Worm (Caenorhabditis elegans) whole organism, L1 larva: ENCODE measurements around the gene F53E10.5.

ENCODE experiments used
- C34B4.2 ChIP-seq: sonication (generic microtip); optimal IDR thresholded peaks from 2 replicates; lab custom pipeline; 2017; ENCODE audit warnings: mild to moderate bottlenecking, missing genetic modification characterization, missing compliant biosample characterization
- F16B12.6 ChIP-seq: fragments of 150-350 bp; optimal IDR thresholded peaks from 2 replicates; lab custom pipeline; 2014; ENCODE audit warnings: missing biosample characterization, missing genetic modification characterization
- aha-1 ChIP-seq: fragments of 150-350 bp; optimal IDR thresholded peaks from 2 replicates; lab custom pipeline; 2014; ENCODE audit warnings: missing biosample characterization, missing genetic modification characterization
- alr-1 ChIP-seq: fragments of 200-800 bp; sonication (Bioruptor generic); optimal IDR thresholded peaks from 2 replicates; lab custom pipeline; 2018; ENCODE audit warnings: borderline replicate concordance, mild to moderate bottlenecking, missing genetic modification characterization, missing compliant biosample characterization
- ama-1 ChIP-seq: fragments of 150-350 bp; optimal IDR thresholded peaks from 2 replicates; lab custom pipeline; 2014
- blmp-1 ChIP-seq: fragments of 150-350 bp; optimal IDR thresholded peaks from 2 replicates; lab custom pipeline; 2014; ENCODE audit warnings: missing biosample characterization, missing genetic modification characterization
- ceh-8 ChIP-seq: fragments of 200-800 bp; sonication (Bioruptor generic); optimal IDR thresholded peaks from 2 replicates; lab custom pipeline; 2018; ENCODE audit warnings: mild to moderate bottlenecking, missing genetic modification characterization, moderate library complexity, missing compliant biosample characterization
- dsc-1 ChIP-seq: sonication (generic microtip); optimal IDR thresholded peaks from 2 replicates; lab custom pipeline; 2016; ENCODE audit warnings: mild to moderate bottlenecking, missing genetic modification characterization, missing compliant biosample characterization
- efl-3 ChIP-seq: fragments of 200-800 bp; sonication (Bioruptor generic); optimal IDR thresholded peaks from 2 replicates; lab custom pipeline; 2018; ENCODE audit warnings: mild to moderate bottlenecking, missing genetic modification characterization, missing compliant biosample characterization
- egl-13 ChIP-seq: sonication (generic microtip); optimal IDR thresholded peaks from 2 replicates; lab custom pipeline; 2016; ENCODE audit warnings: missing genotype, missing genetic modification reagents, missing genetic modification characterization, missing compliant biosample characterization
- egl-27 ChIP-seq, 2 experiments: fragments of 150-350 bp in 1 of 2; sonication (generic microtip); optimal IDR thresholded peaks; 3 replicates each; lab custom pipeline; 2017 to 2018; ENCODE audit warnings: missing biosample characterization in 2 of 2, missing genetic modification characterization in 2 of 2, missing genetic modification reagents in 2 of 2
- fkh-10 ChIP-seq: sonication (generic microtip); optimal IDR thresholded peaks from 2 replicates; lab custom pipeline; 2017; ENCODE audit warnings: missing biosample characterization, missing genetic modification reagents, missing genetic modification characterization
- fkh-8 ChIP-seq: sonication (generic microtip); optimal IDR thresholded peaks from 2 replicates; lab custom pipeline; 2016; ENCODE audit warnings: mild to moderate bottlenecking, missing genetic modification characterization, missing compliant biosample characterization
- hlh-17 ChIP-seq: fragments of 200-800 bp; sonication (Bioruptor generic); optimal IDR thresholded peaks from 2 replicates; lab custom pipeline; 2018; ENCODE audit warnings: missing genetic modification characterization, mild to moderate bottlenecking, missing compliant biosample characterization, moderate library complexity, borderline replicate concordance
- jun-1 ChIP-seq: fragments of 150-350 bp; optimal IDR thresholded peaks from 2 replicates; lab custom pipeline; 2014; ENCODE audit warnings: missing biosample characterization, missing genetic modification reagents, missing genetic modification characterization
- lin-14 ChIP-seq: fragments of 200-800 bp; sonication (Bioruptor generic); optimal IDR thresholded peaks from 2 replicates; lab custom pipeline; 2018; ENCODE audit warnings: mild to moderate bottlenecking, missing genetic modification characterization, moderate library complexity, missing compliant biosample characterization
- lin-39 ChIP-seq: fragments of 150-350 bp; optimal IDR thresholded peaks from 2 replicates; lab custom pipeline; 2014; ENCODE audit warnings: missing biosample characterization, missing genetic modification reagents, missing genetic modification characterization
- lir-3 ChIP-seq: sonication (generic microtip); optimal IDR thresholded peaks from 2 replicates; lab custom pipeline; 2016; ENCODE audit warnings: mild to moderate bottlenecking, missing genetic modification characterization, moderate library complexity, missing compliant biosample characterization; ENCODE audit not compliant: poor library complexity
- lsy-2 ChIP-seq, 2 experiments: fragments of 150-350 bp; optimal IDR thresholded peaks; 2 replicates each; lab custom pipeline; 2014; ENCODE audit warnings: missing biosample characterization in 2 of 2, missing genetic modification characterization in 2 of 2
- mdl-1 ChIP-seq, 2 experiments: fragments of 150-350 bp; optimal IDR thresholded peaks; 2 replicates each; lab custom pipeline; 2014 to 2017; ENCODE audit warnings: missing biosample characterization in 2 of 2, missing genetic modification characterization in 2 of 2, inconsistent platforms in 1 of 2
- nhr-28 ChIP-seq: fragments of 150-350 bp; optimal IDR thresholded peaks from 2 replicates; lab custom pipeline; 2014; ENCODE audit warnings: missing biosample characterization, missing genetic modification characterization
- nhr-47 ChIP-seq: sonication (generic microtip); optimal IDR thresholded peaks from 2 replicates; lab custom pipeline; 2016; ENCODE audit warnings: mild to moderate bottlenecking, missing genetic modification characterization, moderate library complexity, missing compliant biosample characterization
- nhr-76 ChIP-seq: sonication (generic microtip); optimal IDR thresholded peaks from 2 replicates; lab custom pipeline; 2017; ENCODE audit warnings: missing biosample characterization, missing genetic modification characterization
- nhr-77 ChIP-seq: fragments of 150-350 bp; optimal IDR thresholded peaks from 2 replicates; lab custom pipeline; 2014; ENCODE audit warnings: missing biosample characterization, missing genetic modification characterization
- nhr-84 ChIP-seq: sonication (generic microtip); optimal IDR thresholded peaks from 2 replicates; lab custom pipeline; 2017; ENCODE audit warnings: missing biosample characterization, missing genetic modification characterization
- pax-3 ChIP-seq: fragments of 200-800 bp; sonication (Bioruptor generic); optimal IDR thresholded peaks from 2 replicates; lab custom pipeline; 2018; ENCODE audit warnings: mild to moderate bottlenecking, missing genetic modification characterization, moderate library complexity, missing compliant biosample characterization
- rnt-1 ChIP-seq: sonication (generic microtip); optimal IDR thresholded peaks from 2 replicates; lab custom pipeline; 2016; ENCODE audit warnings: mild to moderate bottlenecking, missing genetic modification characterization, moderate library complexity, missing compliant biosample characterization
- snpc-4 ChIP-seq: fragments of 150-350 bp; optimal IDR thresholded peaks from 2 replicates; lab custom pipeline; 2014; ENCODE audit warnings: missing biosample characterization, missing genetic modification characterization
- sox-4 ChIP-seq: sonication (generic microtip); optimal IDR thresholded peaks from 2 replicates; lab custom pipeline; 2016; ENCODE audit warnings: missing genetic modification characterization, missing compliant biosample characterization
- swsn-7 ChIP-seq: sonication (generic microtip); optimal IDR thresholded peaks from 2 replicates; lab custom pipeline; 2016; ENCODE audit warnings: missing genetic modification characterization, missing compliant biosample characterization
- unc-62 ChIP-seq: fragments of 150-350 bp; optimal IDR thresholded peaks from 2 replicates; lab custom pipeline; 2014; ENCODE audit warnings: missing biosample characterization, missing genetic modification reagents, missing genetic modification characterization
- vab-15 ChIP-seq: sonication (generic microtip); optimal IDR thresholded peaks from 2 replicates; lab custom pipeline; 2017; ENCODE audit warnings: missing genotype, mild to moderate bottlenecking, missing genetic modification characterization, missing compliant biosample characterization
- xbp-1 ChIP-seq: sonication (generic microtip); optimal IDR thresholded peaks from 2 replicates; lab custom pipeline; 2016; ENCODE audit warnings: missing genetic modification characterization, missing compliant biosample characterization
- zag-1 ChIP-seq: fragments of 150-350 bp; optimal IDR thresholded peaks from 2 replicates; lab custom pipeline; 2014; ENCODE audit warnings: missing biosample characterization, missing genetic modification characterization
- ztf-4 ChIP-seq: fragments of 150-350 bp; optimal IDR thresholded peaks from 2 replicates; lab custom pipeline; 2014; ENCODE audit warnings: missing biosample characterization, missing genetic modification characterization

Gene F53E10.5

ce11 chrV:2577603-2578002 is 21.1 kb downstream of the F53E10.5 start, which contains the start of gene srt-4:
Gene srt-4 (plus strand): TSS chrV:2577903.
- TF ChIP-seq fkh-10 (GFP tag; lab: Kevin White, UChicago): no peak
- no peak for TF ChIP-seq mdl-1 (tag; optimal IDR thresholded peaks at IDR 0.05; lab: Kevin White, UChicago)
- TF ChIP-seq pax-3 (tag; lab: Kevin White, UChicago): no peak
- TF ChIP-seq sox-4 (tag; lab: Kevin White, UChicago): no peak
- TF ChIP-seq lin-14 (GFP tag; lab: Kevin White, UChicago): no peak

ce11 chrV:2575716-2576115 is 23.0 kb downstream of the F53E10.5 start:
- no peak for TF ChIP-seq snpc-4 (tag; lab: Kevin White, UChicago)
- no peak for TF ChIP-seq nhr-76 (tag; lab: Kevin White, UChicago)
- TF ChIP-seq aha-1 (tag; lab: Kevin White, UChicago): no peak
- TF ChIP-seq F16B12.6 (tag; lab: Kevin White, UChicago): no peak
- TF ChIP-seq egl-27 (tag; optimal IDR thresholded peaks at IDR 0.05; lab: Kevin White, UChicago): no peak
- TF ChIP-seq xbp-1 (tag; lab: Kevin White, UChicago): no peak
- no peak for TF ChIP-seq lsy-2 (tag; optimal IDR thresholded peaks at IDR 0.05; lab: Kevin White, UChicago)
- TF ChIP-seq fkh-8 (tag; lab: Kevin White, UChicago): no peak
- TF ChIP-seq ztf-4 (tag; lab: Kevin White, UChicago): no peak
- no peak for TF ChIP-seq jun-1 (tag; lab: Kevin White, UChicago)
- TF ChIP-seq zag-1: no peak
- TF ChIP-seq, all 84 proteins: peak for 0

- TF ChIP-seq dsc-1 (tag; lab: Kevin White, UChicago) (no peak), alr-1 (no peak)
Measured at ce11 chrV:2573881-2574280, 24.8 kb downstream of the F53E10.5 start, which contains the start of gene nhr-290. Gene nhr-290 (plus strand): TSS chrV:2574181.

- TF ChIP-seq swsn-7 (no peak), fkh-8 (tag; lab: Kevin White, UChicago) (no peak), fkh-10 (GFP tag; lab: Kevin White, UChicago) (no peak), lin-39 (tag; lab: Kevin White, UChicago) (no peak), nhr-76 (tag; lab: Kevin White, UChicago) (no peak), nhr-28 (tag; lab: Kevin White, UChicago) (no peak)
Measured at ce11 chrV:2573108-2573507, 25.6 kb downstream of the F53E10.5 start, which contains the start of gene srj-20. Gene srj-20 (minus strand): TSS chrV:2573208.

ce11 chrV:2570643-2571042 is 28.1 kb downstream of the F53E10.5 start, which contains the start of gene srj-19:
Gene srj-19 (minus strand): TSS chrV:2570743.
- no peak for TF ChIP-seq nhr-77 (tag; lab: Kevin White, UChicago)
- TF ChIP-seq hlh-17 (GFP tag; lab: Kevin White, UChicago): no peak
- TF ChIP-seq rnt-1: no peak
- TF ChIP-seq egl-13 (tag; lab: Kevin White, UChicago): no peak
- no peak for TF ChIP-seq lir-3 (tag; lab: Kevin White, UChicago)
- no peak for TF ChIP-seq ama-1 (lab: Kevin White, UChicago)
- no peak for TF ChIP-seq C34B4.2

- TF ChIP-seq vab-15 (tag; lab: Kevin White, UChicago): no peak
- no peak for TF ChIP-seq C34B4.2
- no peak for TF ChIP-seq ztf-4 (tag; lab: Kevin White, UChicago)
- TF ChIP-seq efl-3: no peak
- no peak for TF ChIP-seq nhr-47
- TF ChIP-seq ceh-8 (GFP tag; lab: Kevin White, UChicago): no peak
- TF ChIP-seq unc-62: no peak
- TF ChIP-seq blmp-1 (tag; lab: Kevin White, UChicago): no peak
- no peak for TF ChIP-seq nhr-84 (tag; lab: Kevin White, UChicago)
Measured at ce11 chrV:2565525-2565924, 33.2 kb downstream of the F53E10.5 start, which contains the start of gene Y45G12C.1. Gene Y45G12C.1 (plus strand): TSS chrV:2565683.
